Fruit fly (Drosophila melanogaster) whole organism, embryonic: ENCODE results near the gene Vlet.

ENCODE experiments used
- Adf1 ChIP-seq: fragments of 200-800 bp; sonication (Bioruptor generic); IDR thresholded peaks from 2 replicates; pipeline ENCODE4 v1.3.6; 2022; ENCODE audit warnings: missing biosample characterization, missing genetic modification characterization
- Asciz ChIP-seq: fragments of 200-800 bp; sonication (Bioruptor generic); optimal IDR thresholded peaks from 2 replicates; lab custom pipeline; 2017; ENCODE audit warnings: missing biosample characterization, mild to moderate bottlenecking, missing genetic modification characterization, missing genetic modification reagents
- CG10274 ChIP-seq: fragments of 200-800 bp; sonication (Bioruptor generic); optimal IDR thresholded peaks from 3 replicates; lab custom pipeline; 2017; ENCODE audit warnings: missing biosample characterization, mild to moderate bottlenecking, missing genetic modification characterization
- CG10543 ChIP-seq: fragments of 200-800 bp; sonication (Bioruptor generic); optimal IDR thresholded peaks from 3 replicates; lab custom pipeline; 2017; ENCODE audit warnings: missing biosample characterization, mild to moderate bottlenecking, missing genetic modification characterization, moderate library complexity
- CG12769 ChIP-seq: fragments of 200-800 bp; sonication (Bioruptor generic); optimal IDR thresholded peaks from 2 replicates; lab custom pipeline; 2019; ENCODE audit warnings: missing biosample characterization, mild to moderate bottlenecking, missing genetic modification characterization, moderate library complexity
- CG14441 ChIP-seq: fragments of 200-800 bp; sonication (Bioruptor generic); IDR thresholded peaks from 2 replicates; pipeline ENCODE4 v1.3.6; 2022; ENCODE audit warnings: missing biosample characterization, missing genetic modification characterization
- CG1529 ChIP-seq: fragments of 200-800 bp; sonication (Bioruptor generic); optimal IDR thresholded peaks from 3 replicates; lab custom pipeline; 2018; ENCODE audit warnings: missing biosample characterization, missing genetic modification characterization
- CG15514 ChIP-seq: fragments of 200-800 bp; sonication (Bioruptor generic); optimal IDR thresholded peaks from 3 replicates; lab custom pipeline; 2017; ENCODE audit warnings: missing biosample characterization, missing genetic modification characterization, mild to moderate bottlenecking, moderate library complexity, missing genetic modification reagents
- CG15696 ChIP-seq: fragments of 200-800 bp; sonication (Bioruptor generic); optimal IDR thresholded peaks from 2 replicates; lab custom pipeline; 2019; ENCODE audit warnings: missing biosample characterization, mild to moderate bottlenecking, missing genetic modification characterization, moderate library complexity
- CG31365 ChIP-seq: fragments of 200-800 bp; sonication (Bioruptor generic); optimal IDR thresholded peaks from 2 replicates; lab custom pipeline; 2018; ENCODE audit warnings: missing biosample characterization, mild to moderate bottlenecking, missing genetic modification characterization
- CG3995 ChIP-seq: fragments of 200-800 bp; sonication (Bioruptor generic); optimal IDR thresholded peaks from 3 replicates; lab custom pipeline; 2016; ENCODE audit warnings: missing biosample characterization, missing genetic modification characterization
- CG6175 ChIP-seq: fragments of 200-800 bp; sonication (Bioruptor generic); IDR thresholded peaks from 3 replicates; pipeline ENCODE4 v1.3.6; 2022; ENCODE audit warnings: missing biosample characterization, missing genetic modification characterization
- CG6654 ChIP-seq: fragments of 200-800 bp; sonication (Bioruptor generic); optimal IDR thresholded peaks from 2 replicates; lab custom pipeline; 2017; ENCODE audit warnings: missing biosample characterization, mild to moderate bottlenecking, missing genetic modification characterization
- Chrac-16 ChIP-seq: fragments of 200-800 bp; sonication (Bioruptor generic); optimal IDR thresholded peaks from 3 replicates; lab custom pipeline; 2016; ENCODE audit warnings: missing biosample characterization, missing genetic modification characterization
- CkIIα-i1 ChIP-seq: fragments of 200-800 bp; sonication (Bioruptor generic); IDR thresholded peaks from 2 replicates; pipeline ENCODE4 v1.3.6; 2022; ENCODE audit warnings: missing biosample characterization, missing genetic modification characterization
- Drgx ChIP-seq: fragments of 200-800 bp; sonication (Bioruptor generic); IDR thresholded peaks from 2 replicates; pipeline ENCODE4 v1.3.6; 2022; ENCODE audit warnings: missing biosample characterization, missing genetic modification characterization
- Elba2 ChIP-seq: fragments of 200-800 bp; sonication (Bioruptor generic); optimal IDR thresholded peaks from 3 replicates; lab custom pipeline; 2016; ENCODE audit warnings: missing biosample characterization, missing genetic modification characterization
- Hmr ChIP-seq: fragments of 200-800 bp; sonication (Bioruptor generic); optimal IDR thresholded peaks from 3 replicates; lab custom pipeline; 2017; ENCODE audit warnings: mild to moderate bottlenecking, missing biosample characterization, missing genetic modification reagents, missing genetic modification characterization
- Hmx ChIP-seq: fragments of 200-800 bp; sonication (Bioruptor generic); optimal IDR thresholded peaks from 2 replicates; lab custom pipeline; 2016; ENCODE audit warnings: missing biosample characterization, missing genetic modification characterization
- MBD-R2 ChIP-seq: fragments of 200-800 bp; sonication (Bioruptor generic); IDR thresholded peaks from 2 replicates; pipeline ENCODE4 v1.3.6; 2022; ENCODE audit warnings: missing biosample characterization, missing genetic modification characterization
- MTF-1 ChIP-seq: fragments of 200-800 bp; sonication (Bioruptor generic); optimal IDR thresholded peaks from 2 replicates; lab custom pipeline; 2018; ENCODE audit warnings: missing biosample characterization, mild to moderate bottlenecking, missing genetic modification characterization, borderline replicate concordance
- Mad ChIP-seq: fragments of 200-800 bp; sonication (Bioruptor generic); optimal IDR thresholded peaks from 2 replicates; lab custom pipeline; 2016; ENCODE audit warnings: missing biosample characterization, missing genetic modification characterization
- bigmax ChIP-seq: fragments of 200-800 bp; sonication (Bioruptor generic); optimal IDR thresholded peaks from 2 replicates; lab custom pipeline; 2018; ENCODE audit warnings: missing biosample characterization, mild to moderate bottlenecking, missing genetic modification characterization
- btn ChIP-seq: fragments of 200-800 bp; sonication (Bioruptor generic); optimal IDR thresholded peaks from 2 replicates; lab custom pipeline; 2016; ENCODE audit warnings: missing biosample characterization, missing genetic modification characterization
- cg ChIP-seq: fragments of 200-800 bp; sonication (Bioruptor generic); optimal IDR thresholded peaks from 3 replicates; lab custom pipeline; 2019; ENCODE audit warnings: missing biosample characterization, mild to moderate bottlenecking, missing genetic modification characterization, moderate library complexity
- corto ChIP-seq: fragments of 200-800 bp; sonication (Bioruptor generic); optimal IDR thresholded peaks from 2 replicates; lab custom pipeline; 2016; ENCODE audit warnings: missing biosample characterization, mild to moderate bottlenecking, missing genetic modification characterization, moderate library complexity
- da ChIP-seq: fragments of 200-800 bp; sonication (Bioruptor generic); optimal IDR thresholded peaks from 2 replicates; lab custom pipeline; 2016; ENCODE audit warnings: missing biosample characterization, missing genetic modification characterization
- fd102C ChIP-seq: fragments of 200-800 bp; sonication (Bioruptor generic); optimal IDR thresholded peaks from 2 replicates; lab custom pipeline; 2018; ENCODE audit warnings: missing biosample characterization, mild to moderate bottlenecking, missing genetic modification characterization, moderate library complexity
- lbe ChIP-seq: fragments of 200-800 bp; sonication (Bioruptor generic); optimal IDR thresholded peaks from 2 replicates; lab custom pipeline; 2016; ENCODE audit warnings: missing biosample characterization, mild to moderate bottlenecking, missing genetic modification characterization
- nerfin-2 ChIP-seq: fragments of 200-800 bp; sonication (Bioruptor generic); IDR thresholded peaks from 2 replicates; pipeline ENCODE4 v1.3.6; 2022; ENCODE audit warnings: missing biosample characterization, missing genetic modification characterization; ENCODE audit not compliant: partially characterized antibody
- oc ChIP-seq: fragments of 200-800 bp; sonication (Bioruptor generic); optimal IDR thresholded peaks from 2 replicates; lab custom pipeline; 2018; ENCODE audit warnings: missing biosample characterization, mild to moderate bottlenecking, missing genetic modification characterization, moderate library complexity
- pfk ChIP-seq: fragments of 200-800 bp; sonication (Bioruptor generic); optimal IDR thresholded peaks from 2 replicates; lab custom pipeline; 2018; ENCODE audit warnings: missing biosample characterization, mild to moderate bottlenecking, missing genetic modification characterization, moderate library complexity
- psq ChIP-seq: fragments of 200-800 bp; sonication (Bioruptor generic); optimal IDR thresholded peaks from 2 replicates; lab custom pipeline; 2017; ENCODE audit warnings: missing biosample characterization, missing genetic modification characterization
- pzg ChIP-seq: fragments of 200-800 bp; sonication (Bioruptor generic); optimal IDR thresholded peaks from 3 replicates; lab custom pipeline; 2018; ENCODE audit warnings: missing biosample characterization, mild to moderate bottlenecking, missing genetic modification characterization, moderate library complexity
- sc ChIP-seq, 3 experiments: fragments of >200 bp in 2 of 3; fragments of 200-800 bp in 1 of 3; sonication (Bioruptor generic) in 1 of 3; optimal IDR thresholded peaks; 2 replicates in 2 of 3; 3 replicates in 1 of 3; lab custom pipeline; 2017; ENCODE audit warnings: mild to moderate bottlenecking in 1 of 3, missing biosample characterization in 1 of 3, missing genetic modification characterization in 1 of 3, missing genetic modification reagents in 1 of 3
- stc ChIP-seq: fragments of 200-800 bp; sonication (Bioruptor generic); IDR thresholded peaks from 2 replicates; pipeline ENCODE4 v1.3.6; 2022; ENCODE audit warnings: missing biosample characterization, missing genetic modification characterization
- sug ChIP-seq: fragments of 200-800 bp; optimal IDR thresholded peaks from 2 replicates; lab custom pipeline; 2019; ENCODE audit warnings: missing biosample characterization, mild to moderate bottlenecking, missing genetic modification characterization, moderate library complexity
- tin ChIP-seq: fragments of 200-800 bp; sonication (Bioruptor generic); optimal IDR thresholded peaks from 3 replicates; lab custom pipeline; 2016; ENCODE audit warnings: missing biosample characterization, missing genetic modification characterization
- tna ChIP-seq: fragments of 200-800 bp; sonication (Bioruptor generic); IDR thresholded peaks from 2 replicates; pipeline ENCODE4 v1.3.6; 2022; ENCODE audit warnings: missing biosample characterization, missing genetic modification characterization; ENCODE audit not compliant: partially characterized antibody

Vlet gene

dm6 chrX:11683480-11683879, 5.1 kb upstream of the Vlet start (continued):
- no peak for TF ChIP-seq CG3995 (GFP tag; lab: Kevin White, UChicago)
- no peak for TF ChIP-seq nerfin-2 (GFP tag; lab: Robert Waterston, UW)
- TF ChIP-seq CG12769: peak; percentile 12
- no peak for TF ChIP-seq cg (GFP tag; lab: Kevin White, UChicago)
- TF ChIP-seq Chrac-16 (GFP tag; lab: Kevin White, UChicago): no peak
- TF ChIP-seq Hmr (GFP tag; lab: Kevin White, UChicago): peak; percentile 19
- no peak for TF ChIP-seq CkIIα-i1 (GFP tag; lab: Robert Waterston, UW)
- TF ChIP-seq Drgx (GFP tag; lab: Robert Waterston, UW): peak; percentile 35; the same call in 1 of the 2 replicates
- TF ChIP-seq btn: no peak
- no peak for TF ChIP-seq CG1529
- TF ChIP-seq Hmx (GFP tag; lab: Kevin White, UChicago): no peak
- no peak for TF ChIP-seq tna
- no peak for TF ChIP-seq CG31365 (tag; lab: Kevin White, UChicago)
- TF ChIP-seq MBD-R2 (GFP tag; lab: Robert Waterston, UW): no peak
- TF ChIP-seq CG10274: no peak
- no peak for TF ChIP-seq bigmax
- no peak for TF ChIP-seq pzg (GFP tag; lab: Kevin White, UChicago)
- peak; percentile 71 for TF ChIP-seq CG10543 (GFP tag; lab: Kevin White, UChicago)
- no peak for TF ChIP-seq MTF-1 (GFP tag; lab: Kevin White, UChicago)
- no peak for TF ChIP-seq da
- no peak for TF ChIP-seq CG15696 (tag; lab: Kevin White, UChicago)
- TF ChIP-seq Elba2: no peak
- TF ChIP-seq oc (tag; lab: Kevin White, UChicago): peak; percentile 35
- TF ChIP-seq CG6654 (GFP tag; lab: Kevin White, UChicago): no peak
- TF ChIP-seq stc (GFP tag; lab: Robert Waterston, UW): no peak
- TF ChIP-seq sug (tag; lab: Kevin White, UChicago): peak; percentile 96
- peak; percentile 20 for TF ChIP-seq CG15514 (GFP tag; lab: Kevin White, UChicago)
- TF ChIP-seq psq (GFP tag; lab: Kevin White, UChicago): no peak
- TF ChIP-seq lbe (GFP tag; lab: Kevin White, UChicago): no peak
- no peak for TF ChIP-seq CG6175 (GFP tag; lab: Robert Waterston, UW)
- TF ChIP-seq CG14441: no peak
- no peak for TF ChIP-seq pfk (GFP tag; lab: Kevin White, UChicago)
- TF ChIP-seq Adf1 (GFP tag; lab: Robert Waterston, UW): peak; percentile 89
- TF ChIP-seq sc (optimal IDR thresholded peaks at IDR 0.05; lab: Kevin White, UChicago): no peak
- TF ChIP-seq sc (GFP tag; optimal IDR thresholded peaks at IDR 0.05; lab: Kevin White, UChicago): no peak
- no peak for TF ChIP-seq Mad (GFP tag; lab: Kevin White, UChicago)
- no peak for TF ChIP-seq Asciz
- no peak for TF ChIP-seq tin
- no peak for TF ChIP-seq fd102C
- no peak for TF ChIP-seq corto (GFP tag; lab: Kevin White, UChicago)
